Worm (Caenorhabditis elegans) whole organism, young adult: Measurements from ENCODE around the gene stt-3.

Experiments
- D2030.7 ChIP-seq: fragments of 200-800 bp; sonication (Bioruptor generic); IDR thresholded peaks from 2 replicates; pipeline ENCODE4 v1.3.6; 2022; ENCODE audit warnings: missing genetic modification reagents, missing genetic modification characterization, missing compliant biosample characterization
- F37B4.10 ChIP-seq: fragments of 200-800 bp; sonication (Bioruptor generic); IDR thresholded peaks from 2 replicates; pipeline ENCODE4 v1.3.6; 2022; ENCODE audit warnings: missing genetic modification characterization, missing compliant biosample characterization
- F49E8.2 ChIP-seq: sonication (generic microtip); optimal IDR thresholded peaks from 3 replicates; lab custom pipeline; 2017; ENCODE audit warnings: missing genetic modification characterization, mild to moderate bottlenecking, missing compliant biosample characterization, antibody characterized with exemption, moderate library complexity; ENCODE audit not compliant: insufficient read depth
- F57C9.4 ChIP-seq: sonication (generic microtip); optimal IDR thresholded peaks from 2 replicates; lab custom pipeline; 2017; ENCODE audit warnings: mild to moderate bottlenecking, missing genetic modification characterization, missing compliant biosample characterization
- T26A5.8 ChIP-seq: sonication (generic microtip); optimal IDR thresholded peaks from 2 replicates; lab custom pipeline; 2016; ENCODE audit warnings: missing genetic modification characterization, missing compliant biosample characterization
- Y53F4B.3 ChIP-seq: fragments of 200-800 bp; sonication (Bioruptor generic); IDR thresholded peaks from 2 replicates; pipeline ENCODE4 v1.3.6; 2022; ENCODE audit warnings: missing genetic modification reagents, missing genetic modification characterization, missing compliant biosample characterization
- Y53G8AR.9 ChIP-seq: fragments of 200-800 bp; sonication (Bioruptor generic); conservative IDR thresholded peaks from 2 replicates; pipeline ENCODE4 v1.3.6; 2022; ENCODE audit warnings: missing genetic modification reagents, missing genetic modification characterization, missing compliant biosample characterization
- Y56A3A.18 ChIP-seq: fragments of 200-800 bp; sonication (Bioruptor generic); IDR thresholded peaks from 2 replicates; pipeline ENCODE4 v1.3.6; 2022; ENCODE audit warnings: missing genetic modification reagents, missing genetic modification characterization, missing compliant biosample characterization
- Y79H2A.3 ChIP-seq: fragments of 200-800 bp; sonication (Bioruptor generic); conservative IDR thresholded peaks from 2 replicates; pipeline ENCODE4 v1.3.6; 2022; ENCODE audit warnings: missing genetic modification reagents, missing genetic modification characterization, missing compliant biosample characterization
- ZK185.1 ChIP-seq: sonication (generic microtip); optimal IDR thresholded peaks from 2 replicates; lab custom pipeline; 2016; ENCODE audit warnings: mild to moderate bottlenecking, missing genetic modification characterization, missing compliant biosample characterization; ENCODE audit not compliant: poor library complexity, severe bottlenecking
- akir-1 ChIP-seq: fragments of 200-800 bp; sonication (Bioruptor generic); optimal IDR thresholded peaks from 2 replicates; lab custom pipeline; 2018; ENCODE audit warnings: mild to moderate bottlenecking, missing genetic modification characterization, moderate library complexity, missing compliant biosample characterization
- ama-1 ChIP-seq, 3 experiments: fragments of 150-350 bp in 1 of 3; sonication (generic microtip) in 2 of 3; optimal IDR thresholded peaks; 2 replicates each; lab custom pipeline; 2014 to 2018; ENCODE audit warnings: missing biosample characterization in 2 of 3, missing genetic modification characterization in 2 of 3, missing genetic modification reagents in 2 of 3
- atf-7 ChIP-seq: sonication (generic microtip); optimal IDR thresholded peaks from 2 replicates; lab custom pipeline; 2017; ENCODE audit warnings: mild to moderate bottlenecking, missing genetic modification characterization, missing compliant biosample characterization
- athp-1 ChIP-seq: sonication (generic microtip); optimal IDR thresholded peaks from 2 replicates; lab custom pipeline; 2017; ENCODE audit warnings: mild to moderate bottlenecking, missing genetic modification characterization, missing compliant biosample characterization
- attf-6 ChIP-seq: fragments of 200-800 bp; sonication (Bioruptor generic); IDR thresholded peaks from 2 replicates; pipeline ENCODE4 v1.3.6; 2022; ENCODE audit warnings: missing genetic modification reagents, missing genetic modification characterization, missing compliant biosample characterization
- cebp-1 ChIP-seq, 2 experiments: fragments of 200-800 bp in 1 of 2; sonication (Bioruptor generic) in 1 of 2; sonication (generic microtip) in 1 of 2; IDR thresholded peaks in 1 of 2; optimal IDR thresholded peaks in 1 of 2; 2 replicates each; pipeline versions ENCODE4 v1.3.6 to Lab custom; 2017 to 2022; ENCODE audit warnings: missing compliant biosample characterization in 2 of 2, missing genetic modification characterization in 2 of 2, mild to moderate bottlenecking in 1 of 2, missing genetic modification reagents in 1 of 2, moderate library complexity in 1 of 2
- ceh-100 ChIP-seq: fragments of 200-800 bp; sonication (Bioruptor generic); IDR thresholded peaks from 2 replicates; pipeline ENCODE4 v1.3.6; 2022; ENCODE audit warnings: missing genetic modification reagents, missing genetic modification characterization, missing compliant biosample characterization
- ceh-27 ChIP-seq: fragments of 200-800 bp; sonication (Bioruptor generic); optimal IDR thresholded peaks from 2 replicates; lab custom pipeline; 2018; ENCODE audit warnings: mild to moderate bottlenecking, missing genetic modification characterization, moderate library complexity, missing compliant biosample characterization
- die-1 ChIP-seq: sonication (generic microtip); optimal IDR thresholded peaks from 2 replicates; lab custom pipeline; 2016; ENCODE audit warnings: missing genotype, mild to moderate bottlenecking, missing genetic modification characterization, missing compliant biosample characterization
- dox-1 ChIP-seq: fragments of 200-800 bp; sonication (Bioruptor generic); IDR thresholded peaks from 2 replicates; pipeline ENCODE4 v1.3.6; 2022; ENCODE audit warnings: missing genetic modification reagents, missing genetic modification characterization, missing compliant biosample characterization
- dpff-1 ChIP-seq: sonication (generic microtip); optimal IDR thresholded peaks from 2 replicates; lab custom pipeline; 2017; ENCODE audit warnings: mild to moderate bottlenecking, missing genetic modification characterization, missing compliant biosample characterization
- egl-18 ChIP-seq: fragments of 200-800 bp; sonication (Bioruptor generic); IDR thresholded peaks from 2 replicates; pipeline ENCODE4 v1.3.6; 2022; ENCODE audit warnings: missing genetic modification reagents, missing genetic modification characterization, missing compliant biosample characterization
- egl-44 ChIP-seq: fragments of 200-800 bp; sonication (Bioruptor generic); IDR thresholded peaks from 2 replicates; pipeline ENCODE4 v1.3.6; 2022; ENCODE audit warnings: missing genetic modification reagents, missing genetic modification characterization, missing compliant biosample characterization
- ets-4 ChIP-seq: fragments of 200-800 bp; sonication (Bioruptor generic); optimal IDR thresholded peaks from 2 replicates; lab custom pipeline; 2018; ENCODE audit warnings: mild to moderate bottlenecking, missing genetic modification characterization, missing compliant biosample characterization
- fkh-3 ChIP-seq: sonication (generic microtip); optimal IDR thresholded peaks from 2 replicates; lab custom pipeline; 2016; ENCODE audit warnings: mild to moderate bottlenecking, missing genetic modification characterization, missing compliant biosample characterization
- gei-17 ChIP-seq: fragments of 200-800 bp; sonication (Bioruptor generic); optimal IDR thresholded peaks from 2 replicates; lab custom pipeline; 2018; ENCODE audit warnings: mild to moderate bottlenecking, missing genetic modification characterization, missing compliant biosample characterization
- him-1 ChIP-seq: sonication (generic microtip); optimal IDR thresholded peaks from 2 replicates; lab custom pipeline; 2016; ENCODE audit warnings: missing genotype, missing genetic modification reagents, missing genetic modification characterization, missing compliant biosample characterization
- hlh-26 ChIP-seq: fragments of 200-800 bp; sonication (Bioruptor generic); conservative IDR thresholded peaks from 2 replicates; pipeline ENCODE4 v1.3.6; 2022; ENCODE audit warnings: missing genetic modification reagents, missing genetic modification characterization, missing compliant biosample characterization
- hmg-1.2 ChIP-seq: fragments of 200-800 bp; sonication (Bioruptor generic); IDR thresholded peaks from 2 replicates; pipeline ENCODE4 v1.3.6; 2022; ENCODE audit warnings: missing genetic modification reagents, missing genetic modification characterization, missing compliant biosample characterization
- hrde-1 ChIP-seq: sonication (generic microtip); optimal IDR thresholded peaks from 2 replicates; lab custom pipeline; 2016; ENCODE audit warnings: missing genetic modification characterization, mild to moderate bottlenecking, missing compliant biosample characterization, moderate library complexity, missing genotype, missing genetic modification reagents, borderline replicate concordance
- hsf-1 ChIP-seq: fragments of 200-800 bp; sonication (Bioruptor generic); IDR thresholded peaks from 2 replicates; pipeline ENCODE4 v1.3.6; 2022; ENCODE audit warnings: missing genetic modification reagents, missing genetic modification characterization, missing compliant biosample characterization
- let-607 ChIP-seq, 2 experiments: fragments of 200-800 bp in 1 of 2; sonication (Bioruptor generic) in 1 of 2; sonication (generic microtip) in 1 of 2; optimal IDR thresholded peaks; 2 replicates each; lab custom pipeline; 2016 to 2018; ENCODE audit warnings: mild to moderate bottlenecking in 2 of 2, missing compliant biosample characterization in 2 of 2, missing genetic modification characterization in 2 of 2, moderate library complexity in 2 of 2, missing genotype in 1 of 2
- lin-54 ChIP-seq: fragments of 200-800 bp; sonication (Bioruptor generic); optimal IDR thresholded peaks from 2 replicates; lab custom pipeline; 2018; ENCODE audit warnings: mild to moderate bottlenecking, missing genetic modification characterization, missing compliant biosample characterization
- lir-1 ChIP-seq: fragments of 200-800 bp; sonication (Bioruptor generic); conservative IDR thresholded peaks from 2 replicates; pipeline ENCODE4 v1.3.6; 2022; ENCODE audit warnings: missing genetic modification reagents, missing genetic modification characterization, missing compliant biosample characterization
- lsl-1 ChIP-seq: fragments of 200-800 bp; sonication (Bioruptor generic); optimal IDR thresholded peaks from 2 replicates; lab custom pipeline; 2018; ENCODE audit warnings: mild to moderate bottlenecking, missing genetic modification characterization, moderate library complexity, missing compliant biosample characterization
- lsy-27 ChIP-seq: sonication (generic microtip); optimal IDR thresholded peaks from 2 replicates; lab custom pipeline; 2017; ENCODE audit warnings: missing genetic modification characterization, mild to moderate bottlenecking, missing compliant biosample characterization, antibody characterized with exemption, missing genotype, borderline replicate concordance; ENCODE audit not compliant: insufficient read depth
- nhr-179 ChIP-seq: sonication (generic microtip); optimal IDR thresholded peaks from 2 replicates; lab custom pipeline; 2016; ENCODE audit warnings: mild to moderate bottlenecking, missing genetic modification characterization, missing compliant biosample characterization
- nhr-27 ChIP-seq: fragments of 200-800 bp; sonication (Bioruptor generic); optimal IDR thresholded peaks from 2 replicates; lab custom pipeline; 2018; ENCODE audit warnings: mild to moderate bottlenecking, missing genetic modification characterization, moderate library complexity, missing compliant biosample characterization
- nhr-80 ChIP-seq: sonication (generic microtip); optimal IDR thresholded peaks from 2 replicates; lab custom pipeline; 2016; ENCODE audit warnings: missing genetic modification characterization, missing compliant biosample characterization
- rcor-1 ChIP-seq: fragments of 200-800 bp; sonication (Bioruptor generic); IDR thresholded peaks from 2 replicates; pipeline ENCODE4 v1.3.6; 2022; ENCODE audit warnings: missing genetic modification reagents, missing genetic modification characterization, missing compliant biosample characterization
- repo-1 ChIP-seq: sonication (generic microtip); optimal IDR thresholded peaks from 2 replicates; lab custom pipeline; 2017; ENCODE audit warnings: mild to moderate bottlenecking, missing genetic modification characterization, missing compliant biosample characterization
- snpc-1.1 ChIP-seq: sonication (generic microtip); optimal IDR thresholded peaks from 2 replicates; lab custom pipeline; 2017; ENCODE audit warnings: missing genetic modification characterization, mild to moderate bottlenecking, missing compliant biosample characterization, antibody characterized with exemption, moderate library complexity, missing genotype, missing genetic modification reagents; ENCODE audit not compliant: insufficient read depth
- unc-62 ChIP-seq: fragments of 150-350 bp; optimal IDR thresholded peaks from 2 replicates; lab custom pipeline; 2014; ENCODE audit warnings: missing biosample characterization, missing genetic modification reagents, missing genetic modification characterization
- ztf-26 ChIP-seq: sonication (generic microtip); optimal IDR thresholded peaks from 2 replicates; lab custom pipeline; 2017; ENCODE audit warnings: missing genetic modification characterization, missing compliant biosample characterization
- ztf-28 ChIP-seq: fragments of 200-800 bp; sonication (Bioruptor generic); IDR thresholded peaks from 2 replicates; pipeline ENCODE4 v1.3.6; 2022; ENCODE audit warnings: missing genetic modification reagents, missing genetic modification characterization, missing compliant biosample characterization

Gene stt-3

ce11 chrIII:6254737-6255136 lies 6.3 kb downstream of the stt-3 start, which contains the start of gene srg-8:
Gene srg-8 (minus strand): TSS chrIII:6254837.
- TF ChIP-seq let-607 (tag; optimal IDR thresholded peaks at IDR 0.05; lab: Kevin White, UChicago) (no peak), D2030.7 (GFP tag; lab: Robert Waterston, UW) (no peak), F57C9.4 (tag; lab: Kevin White, UChicago) (no peak), hmg-1.2 (GFP tag; lab: Robert Waterston, UW) (no peak), ztf-28 (no peak), atf-7 (tag; lab: Kevin White, UChicago) (no peak), repo-1 (tag; lab: Kevin White, UChicago) (no peak), Y53G8AR.9 (no peak), hlh-26 (GFP tag; lab: Robert Waterston, UW) (no peak), athp-1 (tag; lab: Kevin White, UChicago) (no peak), ztf-26 (tag; lab: Kevin White, UChicago) (no peak), rcor-1 (no peak), nhr-80 (tag; lab: Kevin White, UChicago) (no peak), snpc-1.1 (tag; lab: Kevin White, UChicago) (no peak), unc-62 (GFP tag; lab: Kevin White, UChicago) (no peak), Y53F4B.3 (GFP tag; lab: Robert Waterston, UW) (no peak), Y56A3A.18 (no peak)

ce11 chrIII:6256675-6257074 lies 8.2 kb downstream of the stt-3 start, which contains the start of gene srg-9:
Gene srg-9 (minus strand): TSS chrIII:6256775.
- TF ChIP-seq T26A5.8 = no peak
- TF ChIP-seq lin-54 (GFP tag; lab: Kevin White, UChicago) = no peak
- TF ChIP-seq F37B4.10 = no peak
- no peak for TF ChIP-seq ceh-27 (GFP tag; lab: Kevin White, UChicago)
- no peak for TF ChIP-seq gei-17 (GFP tag; lab: Kevin White, UChicago)
- TF ChIP-seq unc-62 (GFP tag; lab: Kevin White, UChicago) = no peak
- TF ChIP-seq dpff-1 (tag; lab: Kevin White, UChicago) = no peak
- TF ChIP-seq ets-4 = no peak
- no peak for TF ChIP-seq hrde-1
- no peak for TF ChIP-seq hsf-1 (GFP tag; lab: Robert Waterston, UW)
- no peak for TF ChIP-seq ceh-100 (GFP tag; lab: Robert Waterston, UW)
- TF ChIP-seq ZK185.1 = no peak
- TF ChIP-seq F49E8.2 (tag; lab: Kevin White, UChicago) = no peak
- TF ChIP-seq lsl-1 (GFP tag; lab: Kevin White, UChicago) = no peak
- TF ChIP-seq lsy-27 (tag; lab: Kevin White, UChicago) = no peak
- TF ChIP-seq ama-1 (optimal IDR thresholded peaks at IDR 0.05; lab: Kevin White, UChicago) = no peak
- no peak for TF ChIP-seq ama-1 (GFP tag; optimal IDR thresholded peaks at IDR 0.05; lab: Kevin White, UChicago)
- no peak for TF ChIP-seq hmg-1.2 (GFP tag; lab: Robert Waterston, UW)

- TF ChIP-seq Y79H2A.3 = no peak
- TF ChIP-seq dox-1 (GFP tag; lab: Robert Waterston, UW) = no peak
- TF ChIP-seq nhr-179 (tag; lab: Kevin White, UChicago) = no peak
- no peak for TF ChIP-seq attf-6
- no peak for TF ChIP-seq F57C9.4 (tag; lab: Kevin White, UChicago)
- TF ChIP-seq lin-54 (GFP tag; lab: Kevin White, UChicago) = no peak
- TF ChIP-seq egl-18 (GFP tag; lab: Robert Waterston, UW) = no peak
- no peak for TF ChIP-seq him-1
- TF ChIP-seq nhr-27 (tag; lab: Kevin White, UChicago) = no peak
- no peak for TF ChIP-seq die-1
- TF ChIP-seq dpff-1 (tag; lab: Kevin White, UChicago) = no peak
- no peak for TF ChIP-seq hsf-1 (GFP tag; lab: Robert Waterston, UW)
- no peak for TF ChIP-seq gei-17 (GFP tag; lab: Kevin White, UChicago)
- no peak for TF ChIP-seq cebp-1 (GFP tag; IDR thresholded peaks at IDR 0.05; lab: Robert Waterston, UW)
- TF ChIP-seq cebp-1 (tag; optimal IDR thresholded peaks at IDR 0.05; lab: Kevin White, UChicago) = no peak
- no peak for TF ChIP-seq lir-1 (GFP tag; lab: Robert Waterston, UW)
- no peak for TF ChIP-seq akir-1 (GFP tag; lab: Kevin White, UChicago)
- TF ChIP-seq fkh-3 (tag; lab: Kevin White, UChicago) = no peak
- no peak for TF ChIP-seq egl-44 (GFP tag; lab: Robert Waterston, UW)
Observed at ce11 chrIII:6258262-6258661, 9.8 kb downstream of the stt-3 start, which contains the start of gene srg-1. Gene srg-1 (minus strand): TSS chrIII:6258362.
